Worm (Caenorhabditis elegans) whole organism, L4/young adult: ENCODE data around the gene frpr-2.

Experiments
- W03F9.2 ChIP-seq: fragments of 150-350 bp; optimal IDR thresholded peaks from 2 replicates; lab custom pipeline; 2014; ENCODE audit warnings: missing biosample characterization, missing genetic modification characterization
- dao-5 ChIP-seq: sonication (generic microtip); optimal IDR thresholded peaks from 2 replicates; lab custom pipeline; 2016; ENCODE audit warnings: missing genotype, missing genetic modification characterization, moderate library complexity, missing compliant biosample characterization
- him-1 ChIP-seq: sonication (generic microtip); optimal IDR thresholded peaks from 2 replicates; lab custom pipeline; 2016; ENCODE audit warnings: missing genotype, missing genetic modification reagents, missing genetic modification characterization, missing compliant biosample characterization

frpr-2 gene

ce11 chrX:12965163-12965562 lies at the start of gene frpr-2:
TSS of gene frpr-2 (plus strand) at chrX:12965463.
- TF ChIP-seq him-1 (tag; lab: Kevin White, UChicago), result no peak
- no peak for TF ChIP-seq W03F9.2
- no peak for TF ChIP-seq dao-5

ce11 chrX:12915693-12916092 lies 49.6 kb upstream of the frpr-2 start:
- TF ChIP-seq W03F9.2 (no peak), dao-5 (no peak), him-1 (tag; lab: Kevin White, UChicago) (no peak)

ce11 chrX:12916418-12916817 lies 48.8 kb upstream of the frpr-2 start:
- TF ChIP-seq W03F9.2 (no peak), dao-5 (no peak), him-1 (tag; lab: Kevin White, UChicago) (no peak)

DNA sequence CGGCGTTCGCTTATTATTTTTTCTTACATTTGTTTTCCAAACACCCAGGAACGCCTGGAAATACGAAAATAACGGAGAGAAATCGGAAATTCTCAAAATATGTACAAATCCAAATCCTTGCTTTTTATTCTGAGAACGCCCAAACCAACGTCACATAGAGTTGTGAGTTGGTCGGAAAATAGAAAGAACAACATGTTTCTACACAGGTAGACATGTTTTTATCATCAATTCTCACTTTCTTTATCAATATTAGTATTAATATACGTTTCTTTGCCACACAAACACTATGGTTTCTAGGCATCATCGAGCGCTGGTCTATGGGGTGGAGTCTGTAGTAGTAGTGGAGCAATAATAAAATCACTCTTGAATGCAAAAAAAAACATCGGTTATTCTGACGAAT lies 46.8 kb upstream of the frpr-2 start:
- TF ChIP-seq W03F9.2 (no peak), him-1 (tag; lab: Kevin White, UChicago) (no peak), dao-5 (no peak)

- TF ChIP-seq him-1 (tag; lab: Kevin White, UChicago), result no peak
- no peak for TF ChIP-seq W03F9.2
- no peak for TF ChIP-seq dao-5
Observed at ce11 chrX:12926998-12927397, 38.3 kb upstream of the frpr-2 start.

ce11 chrX:12928753-12929152 lies 36.5 kb upstream of the frpr-2 start:
- TF ChIP-seq him-1 (tag; lab: Kevin White, UChicago), result no peak
- no peak for TF ChIP-seq W03F9.2

DNA sequence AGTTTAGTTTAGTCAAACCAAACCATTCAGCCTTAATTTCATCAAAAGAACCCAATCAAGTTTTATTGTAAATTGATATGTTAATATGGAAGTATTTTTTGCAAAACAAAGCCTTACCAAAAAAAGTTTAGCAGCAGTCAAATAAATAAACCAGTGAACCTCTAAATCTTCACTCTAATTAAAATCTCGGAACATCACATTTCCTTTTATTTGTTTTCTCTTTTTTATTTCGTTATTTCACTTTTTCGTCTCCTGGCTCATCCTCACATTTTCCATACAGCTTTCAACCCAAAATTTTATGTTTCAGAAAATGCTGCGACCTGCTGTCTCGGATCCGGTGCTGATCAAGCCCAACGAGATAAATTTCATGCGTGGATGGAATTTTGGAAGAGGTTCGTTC lies 35.3 kb upstream of the frpr-2 start, which contains the start of gene C34E7.3:
TSS of gene C34E7.3 (plus strand) at position 301 of the 400 bp plus-strand sequence.
- no peak for TF ChIP-seq W03F9.2

DNA sequence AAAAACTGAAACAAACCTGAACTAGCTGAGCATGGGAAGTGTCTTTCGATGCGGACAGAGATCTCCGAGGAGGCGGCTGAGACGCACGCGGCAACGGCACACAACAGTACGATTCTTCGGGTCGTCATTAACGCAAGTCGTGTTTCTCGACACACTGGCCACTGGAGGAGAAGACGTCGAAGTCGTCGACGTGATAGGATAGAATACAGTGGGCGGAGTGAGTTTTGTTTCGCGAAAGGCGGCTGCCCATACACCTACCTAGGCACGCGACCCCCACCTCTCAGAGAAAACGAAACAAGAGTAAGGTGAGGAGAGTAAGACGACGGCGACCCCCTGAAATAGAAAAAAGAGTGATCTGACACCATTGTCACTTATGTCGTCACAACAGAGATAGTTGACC lies 30.5 kb upstream of the frpr-2 start, which contains the start of gene gmap-1:
TSS of gene gmap-1 (minus strand) at position 211 of the 400 bp plus-strand sequence.
- TF ChIP-seq dao-5 (no peak), him-1 (tag; lab: Kevin White, UChicago) (no peak), W03F9.2 (no peak)

ce11 chrX:12935694-12936093 lies 29.6 kb upstream of the frpr-2 start:
- TF ChIP-seq dao-5 (no peak), him-1 (tag; lab: Kevin White, UChicago) (no peak), W03F9.2 (no peak)

ce11 chrX:12937521-12937920 lies 27.7 kb upstream of the frpr-2 start:
- TF ChIP-seq him-1 (tag; lab: Kevin White, UChicago), result no peak
- TF ChIP-seq W03F9.2, result no peak
- TF ChIP-seq dao-5, result no peak

ce11 chrX:12940811-12941210 lies 24.5 kb upstream of the frpr-2 start, which contains the start of gene gmap-3:
TSS of gene gmap-3 (minus strand) at chrX:12940958.
- TF ChIP-seq him-1 (tag; lab: Kevin White, UChicago) (no peak), W03F9.2 (no peak), dao-5 (no peak)

ce11 chrX:12942296-12942695 lies 23.0 kb upstream of the frpr-2 start:
- TF ChIP-seq dao-5 (no peak), W03F9.2 (no peak), him-1 (tag; lab: Kevin White, UChicago) (no peak)

DNA sequence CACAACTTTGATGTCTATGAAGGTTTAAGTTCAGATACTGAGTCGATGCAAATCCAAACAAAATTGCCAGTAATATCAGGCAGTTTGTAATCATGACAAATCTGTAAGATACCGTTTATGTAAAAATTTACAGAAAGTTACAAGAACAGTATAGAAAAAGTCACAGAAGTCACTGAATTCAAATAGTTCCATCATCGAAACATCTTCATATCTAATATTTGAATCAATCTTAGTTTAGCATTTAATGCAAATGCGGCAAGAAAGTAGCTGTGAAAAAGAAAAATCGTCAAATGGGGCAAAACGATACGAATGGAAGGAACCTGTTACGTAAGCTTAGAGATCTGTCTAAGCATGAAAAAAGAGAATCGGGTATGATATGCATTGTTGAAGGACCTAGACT lies 22.1 kb upstream of the frpr-2 start, which contains the start of gene gmap-2:
TSS of gene gmap-2 (minus strand) at position 101 of the 400 bp plus-strand sequence.
- TF ChIP-seq W03F9.2, result no peak
- no peak for TF ChIP-seq dao-5
- TF ChIP-seq him-1 (tag; lab: Kevin White, UChicago), result no peak

ce11 chrX:12944661-12945060 lies 20.6 kb upstream of the frpr-2 start:
- no peak for TF ChIP-seq W03F9.2
- TF ChIP-seq him-1 (tag; lab: Kevin White, UChicago), result no peak
- TF ChIP-seq dao-5, result no peak

DNA sequence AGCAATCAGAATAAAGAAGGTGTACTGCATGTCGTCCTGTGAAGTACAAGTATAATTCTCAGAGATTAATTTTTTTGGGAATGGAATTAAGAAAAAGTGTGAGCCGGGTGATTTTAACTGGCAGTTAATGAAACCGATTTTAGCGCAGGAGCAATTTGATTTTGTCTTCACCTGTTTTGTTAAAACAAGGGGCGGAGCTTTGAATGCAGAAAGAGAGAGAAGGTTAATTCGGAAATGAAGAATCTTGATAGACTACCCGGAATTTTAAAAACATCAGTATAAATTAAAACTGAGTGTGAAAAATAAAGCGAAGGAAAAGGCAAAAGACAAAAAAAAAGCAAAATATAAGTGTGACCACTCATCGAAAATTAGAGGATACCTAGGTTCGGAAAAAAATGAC lies 18.7 kb upstream of the frpr-2 start, which contains the start of gene C05E7.3:
TSS of gene C05E7.3 (minus strand) at position 101 of the 400 bp plus-strand sequence.
- TF ChIP-seq W03F9.2, result no peak
- no peak for TF ChIP-seq dao-5

DNA sequence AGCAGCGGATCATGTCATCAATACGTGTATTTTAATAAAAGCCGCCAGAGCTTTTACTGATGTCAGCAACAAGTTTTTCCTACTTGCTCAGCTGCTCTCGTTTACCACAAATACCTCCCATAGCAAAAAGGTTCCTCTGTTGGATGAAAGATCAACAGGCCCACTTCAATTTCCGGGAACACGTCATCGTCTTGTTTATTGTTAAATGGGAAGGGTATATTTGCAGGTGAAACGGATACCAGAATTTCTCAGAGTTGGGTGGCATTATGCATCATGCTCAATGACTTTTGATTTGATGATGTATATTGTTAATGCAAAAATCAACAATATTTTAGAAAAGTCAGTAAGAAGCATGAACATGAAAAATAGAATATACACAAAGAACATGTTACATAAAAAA lies 14.1 kb upstream of the frpr-2 start:
- TF ChIP-seq dao-5 (no peak), him-1 (tag; lab: Kevin White, UChicago) (no peak), W03F9.2 (no peak)
